Worm (Caenorhabditis elegans) whole organism, L3 larva: ENCODE results near the gene tpp-2.

Experiments used
- ZK546.5 ChIP-seq: sonication (generic microtip); optimal IDR thresholded peaks from 2 replicates; lab custom pipeline; 2017; ENCODE audit warnings: missing biosample characterization, missing genetic modification characterization
- ama-1 ChIP-seq: fragments of 150-350 bp; optimal IDR thresholded peaks from 2 replicates; lab custom pipeline; 2018
- egl-5 ChIP-seq: fragments of 150-350 bp; optimal IDR thresholded peaks from 2 replicates; lab custom pipeline; 2017; ENCODE audit warnings: missing biosample characterization, missing genetic modification reagents, missing genetic modification characterization, inconsistent platforms
- elt-3 ChIP-seq, 3 experiments: fragments of 150-350 bp in 1 of 3; sonication (generic microtip) in 2 of 3; optimal IDR thresholded peaks; 2 replicates in 2 of 3; 4 replicates in 1 of 3; lab custom pipeline; 2014 to 2017; ENCODE audit warnings: missing biosample characterization in 3 of 3, missing genetic modification characterization in 3 of 3
- lin-39 ChIP-seq: fragments of 150-350 bp; optimal IDR thresholded peaks from 2 replicates; lab custom pipeline; 2018; ENCODE audit warnings: missing biosample characterization, missing genetic modification reagents, missing genetic modification characterization
- nhr-12 ChIP-seq: fragments of 150-350 bp; optimal IDR thresholded peaks from 2 replicates; lab custom pipeline; 2014; ENCODE audit warnings: missing biosample characterization, missing genetic modification characterization
- pqm-1 ChIP-seq: fragments of 150-350 bp; optimal IDR thresholded peaks from 2 replicates; lab custom pipeline; 2017; ENCODE audit warnings: missing biosample characterization, missing genetic modification characterization, inconsistent platforms
- ztf-4 ChIP-seq: fragments of 150-350 bp; optimal IDR thresholded peaks from 2 replicates; lab custom pipeline; 2014; ENCODE audit warnings: missing biosample characterization, missing genetic modification characterization

ce11 chrII:6125259-6125658 is 27.9 kb upstream of the tpp-2 start, which contains the start of gene rars-2:
- TF ChIP-seq pqm-1 (tag; lab: Kevin White, UChicago) (no peak), ZK546.5 (tag; lab: Kevin White, UChicago) (no peak), ztf-4 (tag; lab: Kevin White, UChicago) (no peak), ama-1 (lab: Kevin White, UChicago) (no peak), egl-5 (tag; lab: Kevin White, UChicago) (no peak), elt-3 (tag; optimal IDR thresholded peaks at IDR 0.05; lab: Kevin White, UChicago) (no peak), nhr-12 (tag; lab: Kevin White, UChicago) (no peak), lin-39 (tag; lab: Kevin White, UChicago) (no peak)
